Worm (Caenorhabditis elegans) whole organism, midembryonic: ENCODE data around the gene Y46E12BL.2.

Experiments
- T22C8.4 ChIP-seq: fragments of 200-800 bp; sonication (Bioruptor generic); IDR thresholded peaks from 2 replicates; pipeline ENCODE4 v1.3.6; 2022; ENCODE audit warnings: missing genetic modification characterization, missing compliant biosample characterization
- tab-1 ChIP-seq: fragments of 200-800 bp; sonication (Bioruptor generic); IDR thresholded peaks from 2 replicates; pipeline ENCODE4 v1.3.6; 2022; ENCODE audit warnings: missing genetic modification characterization, missing compliant biosample characterization
- ztf-29 ChIP-seq: fragments of 200-800 bp; sonication (Bioruptor generic); IDR thresholded peaks from 2 replicates; pipeline ENCODE4 v1.3.6; 2022; ENCODE audit warnings: missing genetic modification reagents, missing genetic modification characterization, missing compliant biosample characterization

ce11 chrII:15232705-15233104, at the start of gene Y46E12BL.2:
- TF ChIP-seq ztf-29 (GFP tag; lab: Robert Waterston, UW) (0 out of 2 replicates have a peak, but pooled peaks have one; percentile 53), tab-1 (no peak), T22C8.4 (GFP tag; lab: Robert Waterston, UW) (no peak)
